Worm (Caenorhabditis elegans) whole organism, L1 larva: ENCODE data around the gene C10E2.1.

Experiments used
- C16A3.4 ChIP-seq: fragments of 150-350 bp; optimal IDR thresholded peaks from 2 replicates; lab custom pipeline; 2014; ENCODE audit warnings: missing biosample characterization, missing genetic modification characterization
- efl-1 ChIP-seq, 4 experiments: fragments of 150-350 bp; optimal IDR thresholded peaks in 3 of 4; peaks in 1 of 4; 1 replicate in 1 of 4; 2 replicates in 3 of 4; lab custom pipeline; 2014; ENCODE audit warnings: missing biosample characterization in 2 of 4, missing genetic modification characterization in 2 of 4, missing genetic modification reagents in 2 of 4
- lin-13 ChIP-seq: fragments of 150-350 bp; optimal IDR thresholded peaks from 2 replicates; lab custom pipeline; 2014; ENCODE audit warnings: missing biosample characterization, missing genetic modification reagents, missing genetic modification characterization
- lin-14 ChIP-seq: fragments of 200-800 bp; sonication (Bioruptor generic); optimal IDR thresholded peaks from 2 replicates; lab custom pipeline; 2018; ENCODE audit warnings: mild to moderate bottlenecking, missing genetic modification characterization, moderate library complexity, missing compliant biosample characterization
- lin-15B ChIP-seq: fragments of 150-350 bp; sonication (generic microtip); optimal IDR thresholded peaks from 3 replicates; lab custom pipeline; 2014; ENCODE audit warnings: missing biosample characterization, missing genetic modification characterization
- lin-35 ChIP-seq, 2 experiments: fragments of 150-350 bp; optimal IDR thresholded peaks; 2 replicates each; lab custom pipeline; 2014; ENCODE audit warnings: missing biosample characterization in 2 of 2, missing genetic modification characterization in 2 of 2, missing genetic modification reagents in 2 of 2
- mab-9 ChIP-seq: fragments of 200-800 bp; sonication (Bioruptor generic); IDR thresholded peaks from 2 replicates; pipeline ENCODE4 v1.3.6; 2022; ENCODE audit warnings: missing genetic modification reagents, missing genetic modification characterization, missing compliant biosample characterization
- nhr-237 ChIP-seq: fragments of 150-350 bp; optimal IDR thresholded peaks from 2 replicates; lab custom pipeline; 2014; ENCODE audit warnings: missing biosample characterization, missing genetic modification characterization
- nhr-77 ChIP-seq: fragments of 150-350 bp; optimal IDR thresholded peaks from 2 replicates; lab custom pipeline; 2014; ENCODE audit warnings: missing biosample characterization, missing genetic modification characterization
- pqm-1 ChIP-seq: sonication (generic microtip); optimal IDR thresholded peaks from 3 replicates; lab custom pipeline; 2017; ENCODE audit warnings: missing biosample characterization, missing genetic modification characterization
- skn-1 ChIP-seq: fragments of 150-350 bp; optimal IDR thresholded peaks from 2 replicates; lab custom pipeline; 2014; ENCODE audit warnings: missing biosample characterization, missing genetic modification characterization
- snpc-4 ChIP-seq: fragments of 150-350 bp; optimal IDR thresholded peaks from 2 replicates; lab custom pipeline; 2014; ENCODE audit warnings: missing biosample characterization, missing genetic modification characterization
- sox-4 ChIP-seq: sonication (generic microtip); optimal IDR thresholded peaks from 2 replicates; lab custom pipeline; 2016; ENCODE audit warnings: missing genetic modification characterization, missing compliant biosample characterization
- ztf-11 ChIP-seq, 2 experiments: sonication (generic microtip); optimal IDR thresholded peaks; 2 replicates each; lab custom pipeline; 2016 to 2017; ENCODE audit warnings: missing genetic modification characterization in 2 of 2, missing biosample characterization in 1 of 2, missing compliant biosample characterization in 1 of 2

DNA sequence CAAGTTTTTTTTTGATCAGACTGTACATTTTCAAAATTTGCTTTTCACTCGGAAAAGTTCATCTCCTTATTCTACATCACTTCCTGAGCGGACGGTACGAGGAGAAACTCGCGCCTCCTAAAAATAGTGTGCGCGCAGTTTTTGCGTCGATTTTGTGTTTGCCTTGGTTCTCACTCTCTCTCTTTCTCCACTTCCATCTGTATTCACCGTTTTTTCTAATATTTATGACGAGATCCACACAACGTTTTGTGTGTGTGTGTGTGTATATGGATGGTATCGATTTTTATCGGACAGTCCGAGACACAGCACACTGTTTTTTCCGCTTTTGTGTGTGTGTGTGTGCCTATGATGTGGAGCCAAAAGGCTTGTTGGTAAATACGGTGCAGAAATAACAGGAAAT lies 29.2 kb upstream of the C10E2.1 start:
- TF ChIP-seq nhr-77 (peak; percentile 17), nhr-237 (tag; lab: Kevin White, UChicago) (no peak), lin-35 (GFP tag; optimal IDR thresholded peaks at IDR 0.05; lab: Kevin White, UChicago) (no peak), skn-1 (tag; lab: Kevin White, UChicago) (no peak), snpc-4 (tag; lab: Kevin White, UChicago) (no peak), mab-9 (GFP tag; lab: Robert Waterston, UW) (no peak), ztf-11 (tag; optimal IDR thresholded peaks at IDR 0.05; lab: Kevin White, UChicago) (no peak), lin-14 (GFP tag; lab: Kevin White, UChicago) (peak; percentile 45), pqm-1 (tag; lab: Kevin White, UChicago) (no peak), lin-13 (GFP tag; lab: Kevin White, UChicago) (no peak), lin-15B (tag; lab: Kevin White, UChicago) (no peak), C16A3.4 (tag; lab: Kevin White, UChicago) (no peak), efl-1 (optimal IDR thresholded peaks at IDR 0.05; lab: Kevin White, UChicago) (no peak), efl-1 (GFP tag; optimal IDR thresholded peaks at IDR 0.05 in 1 of 2; lab: Kevin White, UChicago) (no peak), sox-4 (tag; lab: Kevin White, UChicago) (no peak)
